Worm (Caenorhabditis elegans) whole organism, young adult: ENCODE measurements around the gene ugt-58.

Experiments
- F52B5.7 ChIP-seq: sonication (generic microtip); optimal IDR thresholded peaks from 2 replicates; lab custom pipeline; 2016; ENCODE audit warnings: mild to moderate bottlenecking, missing genetic modification characterization, missing compliant biosample characterization
- Y95B8A.8 ChIP-seq: fragments of 200-800 bp; sonication (Bioruptor generic); IDR thresholded peaks from 2 replicates; pipeline ENCODE4 v1.3.6; 2022; ENCODE audit warnings: missing genetic modification reagents, missing genetic modification characterization, missing compliant biosample characterization
- ceh-27 ChIP-seq: fragments of 200-800 bp; sonication (Bioruptor generic); optimal IDR thresholded peaks from 2 replicates; lab custom pipeline; 2018; ENCODE audit warnings: mild to moderate bottlenecking, missing genetic modification characterization, moderate library complexity, missing compliant biosample characterization
- ceh-40 ChIP-seq: fragments of 200-800 bp; sonication (Bioruptor generic); IDR thresholded peaks from 2 replicates; pipeline ENCODE4 v1.3.6; 2022; ENCODE audit warnings: missing genetic modification characterization, missing compliant biosample characterization
- ets-4 ChIP-seq: fragments of 200-800 bp; sonication (Bioruptor generic); optimal IDR thresholded peaks from 2 replicates; lab custom pipeline; 2018; ENCODE audit warnings: mild to moderate bottlenecking, missing genetic modification characterization, missing compliant biosample characterization
- hmg-1.2 ChIP-seq: fragments of 200-800 bp; sonication (Bioruptor generic); IDR thresholded peaks from 2 replicates; pipeline ENCODE4 v1.3.6; 2022; ENCODE audit warnings: missing genetic modification reagents, missing genetic modification characterization, missing compliant biosample characterization
- madf-10 ChIP-seq: sonication (generic microtip); optimal IDR thresholded peaks from 2 replicates; lab custom pipeline; 2016; ENCODE audit warnings: mild to moderate bottlenecking, missing genetic modification characterization, missing compliant biosample characterization
- madf-6 ChIP-seq: fragments of 200-800 bp; sonication (Bioruptor generic); IDR thresholded peaks from 2 replicates; pipeline ENCODE4 v1.3.6; 2022; ENCODE audit warnings: missing genetic modification reagents, missing genetic modification characterization, missing compliant biosample characterization
- nfyb-1 ChIP-seq: fragments of 200-800 bp; sonication (Bioruptor generic); IDR thresholded peaks from 2 replicates; pipeline ENCODE4 v1.3.6; 2022; ENCODE audit warnings: missing genetic modification reagents, missing genetic modification characterization, missing compliant biosample characterization
- pha-4 ChIP-seq: fragments of 150-350 bp; sonication (generic microtip); optimal IDR thresholded peaks from 2 replicates; lab custom pipeline; 2014; ENCODE audit warnings: missing biosample characterization, missing genetic modification reagents, missing genetic modification characterization
- sea-2 ChIP-seq: fragments of 200-800 bp; sonication (Bioruptor generic); IDR thresholded peaks from 2 replicates; pipeline ENCODE4 v1.3.6; 2022; ENCODE audit warnings: missing genetic modification characterization, missing compliant biosample characterization
- unc-130 ChIP-seq: sonication (generic microtip); optimal IDR thresholded peaks from 2 replicates; lab custom pipeline; 2016; ENCODE audit warnings: missing genetic modification reagents, missing genetic modification characterization, missing compliant biosample characterization
- zim-3 ChIP-seq: sonication (generic microtip); optimal IDR thresholded peaks from 2 replicates; lab custom pipeline; 2017; ENCODE audit warnings: mild to moderate bottlenecking, missing genetic modification characterization, moderate library complexity, missing compliant biosample characterization

DNA sequence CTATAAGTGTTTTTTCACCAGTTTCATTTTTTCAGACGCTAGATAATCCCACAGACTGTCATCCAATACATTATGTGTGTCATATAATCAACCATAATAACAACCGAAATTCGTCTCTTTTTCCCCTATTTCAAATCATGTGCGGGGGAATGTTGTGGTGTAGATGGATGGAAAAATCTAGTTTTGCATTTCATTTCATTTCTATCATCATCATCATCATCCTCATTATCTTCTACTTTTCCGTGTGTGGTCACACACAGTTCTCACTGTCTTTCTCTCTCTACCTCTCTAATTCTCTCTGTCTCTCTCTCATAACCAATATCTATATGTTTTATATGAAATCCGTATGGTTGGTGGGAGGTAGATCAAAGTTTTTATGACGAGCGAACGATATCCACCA, 13.2 kb downstream of the ugt-58 start:
- no peak for TF ChIP-seq madf-6 (GFP tag; lab: Robert Waterston, UW)
- no peak for TF ChIP-seq ceh-27
- no peak for TF ChIP-seq Y95B8A.8 (GFP tag; lab: Robert Waterston, UW)
- no peak for TF ChIP-seq hmg-1.2 (GFP tag; lab: Robert Waterston, UW)
- TF ChIP-seq F52B5.7 (tag; lab: Kevin White, UChicago): no peak
- TF ChIP-seq madf-10: no peak
- TF ChIP-seq sea-2 (GFP tag; lab: Robert Waterston, UW): no peak
- TF ChIP-seq unc-130 (GFP tag; lab: Kevin White, UChicago): no peak
- TF ChIP-seq ceh-40 (GFP tag; lab: Robert Waterston, UW): no peak
- no peak for TF ChIP-seq ets-4
- no peak for TF ChIP-seq zim-3
- TF ChIP-seq nfyb-1 (GFP tag; lab: Robert Waterston, UW): no peak
- no peak for TF ChIP-seq pha-4 (tag; lab: Kevin White, UChicago)
